Worm (Caenorhabditis elegans) whole organism, mixed stage, embryonic: ENCODE results near the gene K08D9.9.

Experiments used
- pha-4 ChIP-seq: fragments of 150-350 bp; optimal IDR thresholded peaks from 2 replicates; lab custom pipeline; 2018; ENCODE audit warnings: missing biosample characterization, missing genetic modification reagents, missing genetic modification characterization
- unc-39 ChIP-seq: fragments of 150-350 bp; optimal IDR thresholded peaks from 2 replicates; lab custom pipeline; 2014; ENCODE audit warnings: missing biosample characterization, missing genetic modification characterization
- unc-62 ChIP-seq: fragments of 150-350 bp; optimal IDR thresholded peaks from 2 replicates; lab custom pipeline; 2014; ENCODE audit warnings: missing biosample characterization, missing genetic modification reagents, missing genetic modification characterization

- TF ChIP-seq pha-4 (tag; lab: Kevin White, UChicago) (no peak), unc-62 (GFP tag; lab: Kevin White, UChicago) (no peak), unc-39 (tag; lab: Kevin White, UChicago) (no peak)
These were observed 9.1 kb downstream of the K08D9.9 start, which contains the start of gene K08D9.2 for ce11 chrV:3227373-3227772.
